Fruit fly (Drosophila melanogaster): ENCODE data around the gene CG7772.

The CG7772 gene

dm6 chrX:17886107-17886448 lies 21.0 kb downstream of the CG7772 start:
- no peak for TF ChIP-seq CG8478 (optimal IDR thresholded peaks at IDR 0.05)
- no peak for TF ChIP-seq CTCF (optimal IDR thresholded peaks at IDR 0.05)

- TF ChIP-seq CTCF (optimal IDR thresholded peaks at IDR 0.05) = peak in 1 of 2 experiments; percentile 3
- TF ChIP-seq CG8478 (optimal IDR thresholded peaks at IDR 0.05) = no peak
Observed at dm6 chrX:17885295-17885694, 21.8 kb downstream of the CG7772 start.

DNA sequence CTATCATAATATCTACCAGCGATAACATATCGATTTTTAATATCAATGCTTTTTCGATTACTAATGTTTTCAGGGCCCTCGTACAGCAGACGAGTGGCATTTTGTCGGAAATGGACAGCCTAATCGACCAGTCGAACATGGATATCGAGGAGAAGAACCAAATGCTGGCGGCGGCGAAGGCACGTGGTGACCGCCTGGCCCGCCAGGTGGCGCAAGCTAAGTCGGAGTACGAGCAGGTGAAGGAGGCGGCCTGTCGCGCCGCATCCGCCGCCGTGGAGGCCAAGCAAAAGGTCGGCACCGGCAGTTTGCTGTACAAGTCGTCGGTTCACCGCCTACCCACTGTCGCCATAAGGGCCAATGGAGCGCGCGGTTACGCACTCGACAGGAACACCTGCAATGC lies 22.5 kb downstream of the CG7772 start:
- TF ChIP-seq CTCF (optimal IDR thresholded peaks at IDR 0.05) = peak; percentile 84 to 87
- no peak for TF ChIP-seq CG8478 (optimal IDR thresholded peaks at IDR 0.05)

dm6 chrX:17883418-17883817 lies 23.6 kb downstream of the CG7772 start, which contains the start of gene CG12985:
CG12985 (plus strand) TSS chrX:17883718.
- TF ChIP-seq CTCF (optimal IDR thresholded peaks at IDR 0.05) = no peak
- no peak for TF ChIP-seq CG8478 (optimal IDR thresholded peaks at IDR 0.05)

- peak; percentile 74 to 76 for TF ChIP-seq CTCF (optimal IDR thresholded peaks at IDR 0.05)
- TF ChIP-seq CG8478 (optimal IDR thresholded peaks at IDR 0.05) = no peak
Observed at dm6 chrX:17882769-17883168, 24.3 kb downstream of the CG7772 start.

dm6 chrX:17881138-17882121 lies 25.6 kb downstream of the CG7772 start:
- TF ChIP-seq CG8478 (optimal IDR thresholded peaks at IDR 0.05) (no peak), CTCF (optimal IDR thresholded peaks at IDR 0.05) (no peak)

- no peak for TF ChIP-seq CG8478 (optimal IDR thresholded peaks at IDR 0.05)
- TF ChIP-seq CTCF (optimal IDR thresholded peaks at IDR 0.05) = no peak
Observed at dm6 chrX:17880269-17880889, 26.7 kb downstream of the CG7772 start.

dm6 chrX:17879211-17879897 lies 27.7 kb downstream of the CG7772 start:
- TF ChIP-seq CG8478 (optimal IDR thresholded peaks at IDR 0.05) (no peak), CTCF (optimal IDR thresholded peaks at IDR 0.05) (no peak)

- TF ChIP-seq CTCF (optimal IDR thresholded peaks at IDR 0.05) (no peak), CG8478 (optimal IDR thresholded peaks at IDR 0.05) (no peak)
Observed at dm6 chrX:17878632-17879033, 28.4 kb downstream of the CG7772 start.

dm6 chrX:17877974-17878373 lies 29.1 kb downstream of the CG7772 start:
- no peak for TF ChIP-seq CTCF (optimal IDR thresholded peaks at IDR 0.05)
- TF ChIP-seq CG8478 (optimal IDR thresholded peaks at IDR 0.05) = no peak

DNA sequence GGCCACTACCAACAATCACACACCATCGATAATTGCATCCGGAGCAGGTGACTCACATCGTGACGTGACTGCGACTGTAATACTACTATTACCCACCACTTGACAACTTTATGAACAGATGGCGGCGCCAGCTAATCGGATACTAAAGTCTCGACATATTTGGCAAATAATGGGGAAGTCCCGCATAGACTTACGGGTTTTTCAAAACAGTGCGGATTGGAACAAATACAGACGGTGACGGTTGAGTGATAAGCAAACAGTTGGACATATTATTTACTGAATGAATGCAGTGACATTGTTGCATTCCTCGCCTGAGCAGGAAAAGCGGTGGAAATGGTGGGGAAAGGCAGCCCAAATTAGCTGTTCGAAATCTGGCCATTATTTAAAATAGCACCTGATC lies 30.5 kb downstream of the CG7772 start:
- TF ChIP-seq CTCF (optimal IDR thresholded peaks at IDR 0.05) = no peak
- no peak for TF ChIP-seq CG8478 (optimal IDR thresholded peaks at IDR 0.05)

dm6 chrX:17875695-17876094 lies 31.4 kb downstream of the CG7772 start:
- TF ChIP-seq CTCF (optimal IDR thresholded peaks at IDR 0.05) (no peak), CG8478 (optimal IDR thresholded peaks at IDR 0.05) (no peak)

DNA sequence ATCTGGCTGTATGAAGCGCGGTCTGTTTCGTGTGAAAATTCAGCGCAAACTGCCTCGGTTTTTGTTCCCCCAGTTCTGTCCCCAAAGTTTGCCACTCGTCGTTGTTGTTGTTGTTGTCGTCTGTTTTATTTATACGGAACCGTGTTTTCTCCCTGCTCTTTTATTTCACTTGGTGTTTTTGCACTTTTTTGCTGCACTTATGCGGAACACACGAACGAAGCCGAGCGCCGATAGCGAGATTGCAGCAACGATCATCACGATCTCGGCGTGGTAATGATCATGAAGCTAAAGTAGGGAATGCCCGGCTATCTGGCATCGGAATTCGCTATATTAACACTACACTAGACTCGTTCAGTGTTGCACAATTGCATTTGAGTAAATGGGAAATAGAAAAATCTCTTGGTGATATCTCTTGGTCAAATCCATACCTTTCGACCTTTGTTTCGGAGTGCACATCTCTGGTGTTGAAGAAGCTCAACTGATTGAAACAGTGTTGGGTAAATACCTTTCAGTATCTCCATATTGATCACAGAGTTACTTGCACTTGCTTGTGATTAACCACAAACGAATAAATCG lies 32.0 kb downstream of the CG7772 start:
- TF ChIP-seq CTCF (optimal IDR thresholded peaks at IDR 0.05) (no peak), CG8478 (optimal IDR thresholded peaks at IDR 0.05) (no peak)

- no peak for TF ChIP-seq CG8478 (optimal IDR thresholded peaks at IDR 0.05)
- TF ChIP-seq CTCF (optimal IDR thresholded peaks at IDR 0.05) = no peak
Observed at dm6 chrX:17873329-17873728, 33.7 kb downstream of the CG7772 start.

- TF ChIP-seq CG8478 (optimal IDR thresholded peaks at IDR 0.05) (no peak), CTCF (optimal IDR thresholded peaks at IDR 0.05) (no peak)
Observed at dm6 chrX:17872310-17872709, 34.8 kb downstream of the CG7772 start.
